Worm (Caenorhabditis elegans): ENCODE measurements around the gene B0035.13.

Gene B0035.13

ce11 chrIV:11316640-11317039 lies 10.1 kb upstream of the B0035.13 start:
- TF ChIP-seq T22C8.4 (GFP tag; IDR thresholded peaks at IDR 0.05) (no peak), med-1 (GFP tag; optimal IDR thresholded peaks at IDR 0.05; ENCODE audit: insufficient read depth) (no peak), ztf-29 (GFP tag; IDR thresholded peaks at IDR 0.05) (no peak), ztf-23 (GFP tag; IDR thresholded peaks at IDR 0.05) (no peak), flt-1 (GFP tag; IDR thresholded peaks at IDR 0.05) (no peak), klf-2 (GFP tag; conservative IDR thresholded peaks at IDR 0.05) (no peak), cog-1 (tag; optimal IDR thresholded peaks at IDR 0.05) (no peak), tab-1 (GFP tag; IDR thresholded peaks at IDR 0.05) (no peak), ref-1 (GFP tag; conservative IDR thresholded peaks at IDR 0.05) (no peak)

ce11 chrIV:11316106-11316505 lies 9.6 kb upstream of the B0035.13 start:
- no peak for TF ChIP-seq tab-1 (GFP tag; IDR thresholded peaks at IDR 0.05)
- no peak for TF ChIP-seq flt-1 (GFP tag; IDR thresholded peaks at IDR 0.05)
- TF ChIP-seq ref-1 (GFP tag; conservative IDR thresholded peaks at IDR 0.05) = no peak
- no peak for TF ChIP-seq klf-2 (GFP tag; conservative IDR thresholded peaks at IDR 0.05)
- no peak for TF ChIP-seq med-1 (GFP tag; optimal IDR thresholded peaks at IDR 0.05; ENCODE audit: insufficient read depth)
- TF ChIP-seq ztf-29 (GFP tag; IDR thresholded peaks at IDR 0.05) = no peak
- TF ChIP-seq cog-1 (tag; optimal IDR thresholded peaks at IDR 0.05) = no peak
- TF ChIP-seq T22C8.4 (GFP tag; IDR thresholded peaks at IDR 0.05) = no peak
- TF ChIP-seq ztf-23 (GFP tag; IDR thresholded peaks at IDR 0.05) = no peak

ce11 chrIV:11315688-11316087 lies 9.2 kb upstream of the B0035.13 start:
- TF ChIP-seq med-1 (GFP tag; optimal IDR thresholded peaks at IDR 0.05; ENCODE audit: insufficient read depth) (no peak), klf-2 (GFP tag; conservative IDR thresholded peaks at IDR 0.05) (no peak), ztf-29 (GFP tag; IDR thresholded peaks at IDR 0.05) (no peak), tab-1 (GFP tag; IDR thresholded peaks at IDR 0.05) (no peak), flt-1 (GFP tag; IDR thresholded peaks at IDR 0.05) (no peak), ztf-23 (GFP tag; IDR thresholded peaks at IDR 0.05) (no peak), ref-1 (GFP tag; conservative IDR thresholded peaks at IDR 0.05) (no peak), cog-1 (tag; optimal IDR thresholded peaks at IDR 0.05) (no peak), T22C8.4 (GFP tag; IDR thresholded peaks at IDR 0.05) (no peak)

- no peak for TF ChIP-seq ref-1 (GFP tag; conservative IDR thresholded peaks at IDR 0.05)
- no peak for TF ChIP-seq ztf-23 (GFP tag; IDR thresholded peaks at IDR 0.05)
- TF ChIP-seq flt-1 (GFP tag; IDR thresholded peaks at IDR 0.05) = no peak
- TF ChIP-seq klf-2 (GFP tag; conservative IDR thresholded peaks at IDR 0.05) = no peak
- no peak for TF ChIP-seq med-1 (GFP tag; optimal IDR thresholded peaks at IDR 0.05; ENCODE audit: insufficient read depth)
Observed at ce11 chrIV:11314885-11315284, 8.4 kb upstream of the B0035.13 start, which contains the start of the genes B0035.3, B0035.22 and pfd-4. TSS of gene B0035.3 (minus strand) at chrIV:11314998. TSS of gene B0035.22 (plus strand) at chrIV:11315153. TSS of gene pfd-4 (plus strand) at chrIV:11315207.

- no peak for TF ChIP-seq tab-1 (GFP tag; IDR thresholded peaks at IDR 0.05)
- TF ChIP-seq T22C8.4 (GFP tag; IDR thresholded peaks at IDR 0.05) = no peak
Observed at ce11 chrIV:11313880-11314279, 7.4 kb upstream of the B0035.13 start, which contains the start of gene dnj-2. TSS of gene dnj-2 (minus strand) at chrIV:11313980.

ce11 chrIV:11311484-11311883 lies 5.0 kb upstream of the B0035.13 start:
- no peak for TF ChIP-seq flt-1 (GFP tag; IDR thresholded peaks at IDR 0.05)
- TF ChIP-seq ztf-23 (GFP tag; IDR thresholded peaks at IDR 0.05) = no peak
- no peak for TF ChIP-seq tab-1 (GFP tag; IDR thresholded peaks at IDR 0.05)
- TF ChIP-seq ref-1 (GFP tag; conservative IDR thresholded peaks at IDR 0.05) = no peak
- no peak for TF ChIP-seq med-1 (GFP tag; optimal IDR thresholded peaks at IDR 0.05; ENCODE audit: insufficient read depth)
- no peak for TF ChIP-seq T22C8.4 (GFP tag; IDR thresholded peaks at IDR 0.05)
- TF ChIP-seq cog-1 (tag; optimal IDR thresholded peaks at IDR 0.05) = no peak
- no peak for TF ChIP-seq ztf-29 (GFP tag; IDR thresholded peaks at IDR 0.05)
- 0 out of 2 replicates have a peak, but pooled peaks have one; percentile 49 for TF ChIP-seq klf-2 (GFP tag; conservative IDR thresholded peaks at IDR 0.05)

ce11 chrIV:11310624-11311023 lies 4.1 kb upstream of the B0035.13 start, which contains the start of gene znf-207:
TSS of gene znf-207 (plus strand) at chrIV:11310972.
- TF ChIP-seq klf-2 (GFP tag; conservative IDR thresholded peaks at IDR 0.05) (0 out of 2 replicates have a peak, but pooled peaks have one; percentile 31), T22C8.4 (GFP tag; IDR thresholded peaks at IDR 0.05) (no peak), cog-1 (tag; optimal IDR thresholded peaks at IDR 0.05) (no peak), ztf-29 (GFP tag; IDR thresholded peaks at IDR 0.05) (no peak), ztf-23 (GFP tag; IDR thresholded peaks at IDR 0.05) (0 out of 2 replicates have a peak, but pooled peaks have one; percentile 64), med-1 (GFP tag; optimal IDR thresholded peaks at IDR 0.05; ENCODE audit: insufficient read depth) (peak; percentile 72), ref-1 (GFP tag; conservative IDR thresholded peaks at IDR 0.05) (0 out of 2 replicates have a peak, but pooled peaks have one; percentile 5), tab-1 (GFP tag; IDR thresholded peaks at IDR 0.05) (peak; percentile 55; the same call in 1 of the 2 replicates), flt-1 (GFP tag; IDR thresholded peaks at IDR 0.05) (peak; percentile 66)

ce11 chrIV:11307770-11308169 lies 1.2 kb upstream of the B0035.13 start:
- TF ChIP-seq klf-2 (GFP tag; conservative IDR thresholded peaks at IDR 0.05) (no peak), ztf-29 (GFP tag; IDR thresholded peaks at IDR 0.05) (no peak), T22C8.4 (GFP tag; IDR thresholded peaks at IDR 0.05) (no peak), med-1 (GFP tag; optimal IDR thresholded peaks at IDR 0.05; ENCODE audit: insufficient read depth) (no peak)

- TF ChIP-seq ref-1 (GFP tag; conservative IDR thresholded peaks at IDR 0.05) = no peak
- TF ChIP-seq tab-1 (GFP tag; IDR thresholded peaks at IDR 0.05) = no peak
- no peak for TF ChIP-seq ztf-23 (GFP tag; IDR thresholded peaks at IDR 0.05)
- TF ChIP-seq klf-2 (GFP tag; conservative IDR thresholded peaks at IDR 0.05) = no peak
- no peak for TF ChIP-seq T22C8.4 (GFP tag; IDR thresholded peaks at IDR 0.05)
- no peak for TF ChIP-seq med-1 (GFP tag; optimal IDR thresholded peaks at IDR 0.05; ENCODE audit: insufficient read depth)
- TF ChIP-seq flt-1 (GFP tag; IDR thresholded peaks at IDR 0.05) = no peak
- TF ChIP-seq cog-1 (tag; optimal IDR thresholded peaks at IDR 0.05) = no peak
- TF ChIP-seq ztf-29 (GFP tag; IDR thresholded peaks at IDR 0.05) = no peak
Observed at ce11 chrIV:11304970-11305369, 1.6 kb downstream of the B0035.13 start.
